Worm (Caenorhabditis elegans): ENCODE data around the gene F54B11.7.

Gene F54B11.7

DNA sequence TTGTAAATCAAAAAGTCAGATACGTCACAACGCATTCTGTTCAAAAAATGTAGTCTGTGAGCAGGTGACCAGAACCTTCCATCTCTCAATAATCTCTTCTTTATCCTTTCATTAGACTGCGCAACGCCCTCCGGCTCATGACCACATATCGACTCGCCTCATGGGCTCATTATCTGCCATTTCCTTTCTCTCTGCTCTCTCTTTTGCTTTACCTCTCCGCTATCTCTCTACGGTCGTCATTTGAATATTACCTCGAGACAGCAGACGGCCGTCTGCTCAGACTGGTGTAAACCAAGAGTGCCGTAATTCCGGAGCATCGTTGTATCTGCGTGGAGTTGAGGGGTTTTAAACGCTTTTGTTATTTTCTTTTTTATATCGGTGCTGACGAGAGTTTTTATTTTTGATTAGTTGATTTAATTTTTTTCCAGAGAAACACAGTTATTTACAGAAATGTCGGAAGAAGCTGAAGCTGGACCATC, 2.2 kb upstream of the F54B11.7 start, which contains the start of gene bra-1 (continued):
- TF ChIP-seq hpl-2 (GFP tag; optimal IDR thresholded peaks at IDR 0.05) = no peak
- no peak for TF ChIP-seq ces-1 (GFP tag; optimal IDR thresholded peaks at IDR 0.05)
- peak in 1 of 3 experiments; percentile 68 for TF ChIP-seq ceh-82 (tag; optimal IDR thresholded peaks at IDR 0.05)
- TF ChIP-seq nhr-28 (tag; optimal IDR thresholded peaks at IDR 0.05) = no peak
- TF ChIP-seq pax-3 (tag; optimal IDR thresholded peaks at IDR 0.05) = peak; percentile 72
- peak; percentile 12 for TF ChIP-seq lin-15B (tag; optimal IDR thresholded peaks at IDR 0.05)
- TF ChIP-seq lin-14 (GFP tag; optimal IDR thresholded peaks at IDR 0.05) = peak; percentile 84
- peak in 1 of 2 experiments; percentile 42 for TF ChIP-seq ztf-11 (tag; optimal IDR thresholded peaks at IDR 0.05)
- peak; percentile 52 for TF ChIP-seq C16A3.4 (tag; optimal IDR thresholded peaks at IDR 0.05)
- TF ChIP-seq fkh-10 (GFP tag; optimal IDR thresholded peaks at IDR 0.05) = peak; percentile 31
- TF ChIP-seq xbp-1 (tag; optimal IDR thresholded peaks at IDR 0.05) = peak; percentile 59
- peak; percentile 29 for TF ChIP-seq ztf-4 (tag; optimal IDR thresholded peaks at IDR 0.05)
- no peak for TF ChIP-seq egl-27 (tag; optimal IDR thresholded peaks at IDR 0.05)
- TF ChIP-seq lsy-2 (tag; optimal IDR thresholded peaks at IDR 0.05) = peak; percentile 47 to 59
- TF ChIP-seq skn-1 (tag; optimal IDR thresholded peaks at IDR 0.05) = peak; percentile 27
- no peak for TF ChIP-seq sup-37 (GFP tag; optimal IDR thresholded peaks at IDR 0.05)
- peak; percentile 9; the same call in 1 of the 2 replicates for TF ChIP-seq ceh-88 (GFP tag; IDR thresholded peaks at IDR 0.05)
- no peak for TF ChIP-seq hlh-4 (tag; optimal IDR thresholded peaks at IDR 0.05)
- TF ChIP-seq snpc-4 (tag; optimal IDR thresholded peaks at IDR 0.05) = peak; percentile 28
- TF ChIP-seq zag-1 (tag; optimal IDR thresholded peaks at IDR 0.05) = no peak
- TF ChIP-seq jun-1 (tag; optimal IDR thresholded peaks at IDR 0.05) = peak; percentile 60
- peak; percentile 12 for TF ChIP-seq rnt-1 (tag; optimal IDR thresholded peaks at IDR 0.05)
- peak; percentile 20 for TF ChIP-seq lin-13 (GFP tag; optimal IDR thresholded peaks at IDR 0.05)

DNA sequence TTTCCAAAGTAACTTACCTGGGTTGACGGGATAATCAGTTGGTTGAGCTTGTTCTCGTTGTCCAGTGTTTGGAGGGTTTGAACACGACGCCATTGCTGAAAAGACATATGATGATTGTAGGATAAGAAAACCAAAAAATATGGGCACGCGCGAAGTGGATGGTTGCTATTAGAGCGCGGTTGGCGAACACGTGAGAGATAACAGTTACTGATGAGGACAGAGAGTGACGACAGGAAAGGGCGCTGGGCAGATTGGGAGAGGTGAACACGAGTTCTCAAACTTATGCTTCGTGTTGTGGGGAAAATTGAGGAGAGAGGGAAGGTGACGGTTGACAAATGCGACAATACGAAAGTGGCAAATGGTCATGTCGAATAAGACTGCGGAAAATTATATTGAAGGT, 3.6 kb downstream of the F54B11.7 start, which contains the start of gene F54B11.8:
TSS of gene F54B11.8 (minus strand) at position 101 of the 400 bp plus-strand sequence.
- TF ChIP-seq sptf-1 (tag; optimal IDR thresholded peaks at IDR 0.05) (no peak), blmp-1 (tag; optimal IDR thresholded peaks at IDR 0.05) (no peak), irx-1 (tag; optimal IDR thresholded peaks at IDR 0.05) (no peak), swsn-7 (tag; optimal IDR thresholded peaks at IDR 0.05) (no peak), ces-1 (GFP tag; optimal IDR thresholded peaks at IDR 0.05) (no peak)

DNA sequence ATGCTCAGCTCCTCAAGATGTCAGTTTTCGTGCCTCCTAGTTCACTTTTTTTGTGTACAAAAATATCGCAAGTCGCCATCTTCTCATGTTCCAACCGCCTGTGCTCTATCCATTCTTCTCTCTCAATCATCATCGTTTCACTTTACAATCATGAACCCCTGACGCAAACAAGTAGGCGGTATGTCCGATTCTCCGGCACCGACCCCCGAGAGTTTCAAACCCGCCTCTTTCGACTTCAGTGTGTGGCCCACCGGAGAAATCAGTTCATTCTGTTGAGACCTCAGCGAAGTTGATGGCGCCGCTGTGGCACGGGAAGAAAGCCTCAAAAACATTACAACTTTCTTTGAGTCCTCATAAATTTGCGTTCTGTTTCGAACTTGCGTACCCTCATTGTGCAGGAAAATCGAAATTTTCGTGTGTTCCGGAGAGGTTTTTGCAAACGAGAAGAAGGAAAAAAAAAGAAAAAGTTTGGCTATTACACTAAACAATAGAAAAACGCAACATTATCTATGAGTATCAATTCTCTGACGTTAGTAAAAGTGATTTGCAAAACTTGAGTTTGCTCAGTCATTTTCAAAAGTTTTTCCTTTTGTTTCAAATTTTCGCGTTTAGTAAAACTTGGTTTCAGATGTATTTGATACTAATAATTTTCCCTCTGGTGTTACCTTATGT, 4.8 kb downstream of the F54B11.7 start, which contains the start of gene F54B11.9:
TSS of gene F54B11.9 (plus strand) at position 622 of the 672 bp plus-strand sequence.
- TF ChIP-seq nhr-84 (tag; optimal IDR thresholded peaks at IDR 0.05) (no peak), isw-1 (GFP tag; IDR thresholded peaks at IDR 0.05) (no peak), blmp-1 (tag; optimal IDR thresholded peaks at IDR 0.05) (no peak), efl-3 (GFP tag; optimal IDR thresholded peaks at IDR 0.05) (no peak), mdl-1 (tag; optimal IDR thresholded peaks at IDR 0.05) (peak in 1 of 2 experiments; percentile 8), nhr-47 (tag; optimal IDR thresholded peaks at IDR 0.05) (peak; percentile 13), tbx-2 (tag; optimal IDR thresholded peaks at IDR 0.05) (no peak), lin-15B (tag; optimal IDR thresholded peaks at IDR 0.05) (no peak), lin-13 (GFP tag; optimal IDR thresholded peaks at IDR 0.05) (no peak), nhr-19 (GFP tag; conservative IDR thresholded peaks at IDR 0.05) (peak; percentile 57), nhr-71 (tag; optimal IDR thresholded peaks at IDR 0.05) (peak; percentile 59), zag-1 (tag; optimal IDR thresholded peaks at IDR 0.05) (no peak), dsc-1 (tag; optimal IDR thresholded peaks at IDR 0.05) (peak; percentile 69), tlp-1 (tag; optimal IDR thresholded peaks at IDR 0.05) (no peak), elt-2 (tag; optimal IDR thresholded peaks at IDR 0.05) (no peak), ceh-82 (tag; optimal IDR thresholded peaks at IDR 0.05) (no peak), nhr-76 (tag; optimal IDR thresholded peaks at IDR 0.05) (no peak), lin-14 (GFP tag; optimal IDR thresholded peaks at IDR 0.05) (peak; percentile 60), nhr-77 (tag; optimal IDR thresholded peaks at IDR 0.05) (no peak), ztf-11 (tag; optimal IDR thresholded peaks at IDR 0.05) (no peak), swsn-7 (tag; optimal IDR thresholded peaks at IDR 0.05) (no peak), sptf-1 (tag; optimal IDR thresholded peaks at IDR 0.05) (no peak), mef-2 (tag; optimal IDR thresholded peaks at IDR 0.05) (no peak), fkh-10 (GFP tag; optimal IDR thresholded peaks at IDR 0.05) (no peak), pag-3 (tag; optimal IDR thresholded peaks at IDR 0.05; ENCODE audit: borderline replicate concordance, insufficient read depth) (no peak), C16A3.4 (tag; optimal IDR thresholded peaks at IDR 0.05) (peak; percentile 26), nhr-20 (tag; optimal IDR thresholded peaks at IDR 0.05) (peak; percentile 18), irx-1 (tag; optimal IDR thresholded peaks at IDR 0.05) (no peak), efl-1 (optimal IDR thresholded peaks at IDR 0.05) (peak in 1 of 2 experiments; percentile 4), efl-1 (GFP tag; optimal IDR thresholded peaks at IDR 0.05 in 1 of 2) (no peak), unc-98 (GFP tag; IDR thresholded peaks at IDR 0.05) (0 out of 2 replicates have a peak, but pooled peaks have one; percentile 35), rnt-1 (tag; optimal IDR thresholded peaks at IDR 0.05) (peak; percentile 82), fos-1 (tag; optimal IDR thresholded peaks at IDR 0.05) (no peak)
